Fruit fly (Drosophila melanogaster): ENCODE measurements around the gene CG3473.

dm6 chr2L:14520504-14520903, 43.0 kb downstream of the CG3473 start:
- no peak for TF ChIP-seq h (optimal IDR thresholded peaks at IDR 0.05)
- no peak for TF ChIP-seq insv (optimal IDR thresholded peaks at IDR 0.05)
- no peak for TF ChIP-seq ttk (optimal IDR thresholded peaks at IDR 0.05)
- TF ChIP-seq psq (optimal IDR thresholded peaks at IDR 0.05): no peak
